Fruit fly (Drosophila melanogaster) Kc167 (cell line): Measurements from ENCODE around the gene Dhdds.

Experiments
- insv ChIP-seq: fragments of >200 bp; optimal IDR thresholded peaks from 3 replicates; lab custom pipeline; 2018; ENCODE audit warnings: missing external identifiers
- ttk ChIP-seq: sonication (Bioruptor generic); optimal IDR thresholded peaks from 2 replicates; lab custom pipeline; 2017; ENCODE audit warnings: missing external identifiers

DNA sequence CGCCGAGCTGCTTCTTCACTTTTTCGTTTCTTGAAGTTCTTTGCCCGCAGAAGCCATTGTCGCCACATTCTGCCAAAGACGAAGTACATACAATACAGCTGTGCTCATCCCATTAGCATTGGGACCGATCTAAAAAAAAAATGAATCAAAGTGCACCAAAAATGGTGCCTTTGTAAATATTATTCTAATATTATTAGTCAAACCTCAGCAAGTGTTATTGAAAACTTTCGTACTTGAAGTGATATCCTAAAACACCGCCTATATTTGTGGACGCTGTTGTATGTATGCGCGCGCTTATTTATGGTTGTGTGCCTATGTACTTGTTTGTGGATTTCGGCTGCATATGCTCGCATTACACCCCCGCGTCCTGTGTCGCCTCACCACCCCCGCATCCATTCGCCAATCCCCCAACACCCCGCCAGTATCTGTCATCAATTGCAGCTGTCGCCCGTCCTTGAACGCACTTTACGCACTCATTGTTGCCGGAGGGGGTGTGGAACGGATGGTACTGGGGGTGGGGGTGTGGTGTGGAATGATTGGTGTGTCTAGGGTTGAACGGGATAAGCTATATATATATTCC lies 39.3 kb upstream of the Dhdds start:
- TF ChIP-seq ttk (lab: Kevin White, UChicago) (no peak), insv (no peak)
